Fruit fly (Drosophila melanogaster): ENCODE results near the gene Nmdmc.

The Nmdmc gene

DNA sequence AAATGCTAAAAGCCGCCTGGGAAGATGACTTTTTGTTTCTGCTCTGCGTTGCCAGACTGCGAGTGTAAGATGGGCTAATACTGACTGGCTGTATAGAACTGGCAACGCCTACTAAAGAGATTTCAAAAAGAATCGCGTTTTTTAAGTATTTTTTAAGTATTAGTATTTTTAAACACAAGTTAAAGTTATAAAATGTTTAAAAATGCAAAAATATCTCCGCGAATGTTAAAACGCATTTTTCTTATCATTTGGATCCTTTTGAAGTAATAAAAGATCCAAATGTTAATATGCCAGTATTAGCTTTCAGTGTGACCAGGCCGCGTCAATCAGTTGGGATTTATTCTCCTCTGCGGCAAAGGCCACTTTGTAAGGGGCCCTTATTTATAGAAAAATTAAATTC, 44.2 kb downstream of the Nmdmc start, which contains the start of the genes Prosbeta3 and Iru (continued):
- TF ChIP-seq CG10321 (GFP tag; IDR thresholded peaks at IDR 0.05) (no peak), unpg (GFP tag; optimal IDR thresholded peaks at IDR 0.05) (no peak), ac (GFP tag; optimal IDR thresholded peaks at IDR 0.05) (no peak), CG10543 (GFP tag; optimal IDR thresholded peaks at IDR 0.05) (no peak), Dip2 (GFP tag; IDR thresholded peaks at IDR 0.05) (no peak), en (GFP tag; optimal IDR thresholded peaks at IDR 0.05) (no peak), CG3847 (GFP tag; IDR thresholded peaks at IDR 0.05) (peak; percentile 48; the same call in 1 of the 2 replicates), vvl (GFP tag; IDR thresholded peaks at IDR 0.05) (no peak), Hmr (GFP tag; optimal IDR thresholded peaks at IDR 0.05) (no peak), CG7372 (GFP tag; IDR thresholded peaks at IDR 0.05) (no peak), ab (GFP tag; optimal IDR thresholded peaks at IDR 0.05) (no peak), dpn (GFP tag; optimal IDR thresholded peaks at IDR 0.05) (peak in 1 of 2 experiments; percentile 1), Doc3 (GFP tag; IDR thresholded peaks at IDR 0.05; ENCODE audit: partially characterized antibody) (no peak), salm (tag; optimal IDR thresholded peaks at IDR 0.05) (no peak), CG18476 (GFP tag; optimal IDR thresholded peaks at IDR 0.05) (no peak), CG6689 (GFP tag; IDR thresholded peaks at IDR 0.05) (no peak), peb (GFP tag; IDR thresholded peaks at IDR 0.05) (no peak), D19A (tag; optimal IDR thresholded peaks at IDR 0.05) (no peak), Sox100B (GFP tag; optimal IDR thresholded peaks at IDR 0.05) (no peak), NFAT (GFP tag; IDR thresholded peaks at IDR 0.05) (no peak), Drgx (GFP tag; IDR thresholded peaks at IDR 0.05) (no peak), CG8359 (GFP tag; optimal IDR thresholded peaks at IDR 0.05; ENCODE audit: borderline replicate concordance) (no peak), CG8290 (GFP tag; optimal IDR thresholded peaks at IDR 0.05) (peak; percentile 12), CG8290 (tag; optimal IDR thresholded peaks at IDR 0.05) (no peak), CG9215 (GFP tag; IDR thresholded peaks at IDR 0.05) (no peak), Ets65A (GFP tag) (peak; percentile 45), sc (optimal IDR thresholded peaks at IDR 0.05) (no peak), sc (GFP tag; optimal IDR thresholded peaks at IDR 0.05) (no peak), lilli (GFP tag; optimal IDR thresholded peaks at IDR 0.05) (no peak), corto (GFP tag; optimal IDR thresholded peaks at IDR 0.05) (no peak), Atf3 (GFP tag; optimal IDR thresholded peaks at IDR 0.05) (no peak), CG3163 (GFP tag; optimal IDR thresholded peaks at IDR 0.05) (no peak), Hand (GFP tag; optimal IDR thresholded peaks at IDR 0.05) (no peak), wor (GFP tag; IDR thresholded peaks at IDR 0.05) (no peak), grn (GFP tag; optimal IDR thresholded peaks at IDR 0.05) (no peak), BEAF-32 (GFP tag; optimal IDR thresholded peaks at IDR 0.05) (peak; percentile 51), CG8924 (tag; optimal IDR thresholded peaks at IDR 0.05) (no peak), CG9609 (GFP tag; optimal IDR thresholded peaks at IDR 0.05) (no peak), hb (GFP tag; IDR thresholded peaks at IDR 0.05; ENCODE audit: partially characterized antibody) (no peak), ewg (GFP tag; optimal IDR thresholded peaks at IDR 0.05) (no peak), CG9797 (GFP tag; optimal IDR thresholded peaks at IDR 0.05) (peak; percentile 91), CG5245 (GFP tag; optimal IDR thresholded peaks at IDR 0.05) (no peak), D19B (GFP tag; optimal IDR thresholded peaks at IDR 0.05) (no peak), Awh (GFP tag; IDR thresholded peaks at IDR 0.05) (no peak), rib (GFP tag; IDR thresholded peaks at IDR 0.05) (no peak), zen2 (GFP tag; IDR thresholded peaks at IDR 0.05; ENCODE audit: partially characterized antibody) (no peak), NC2α (GFP tag; optimal IDR thresholded peaks at IDR 0.05) (no peak), CG2120 (GFP tag; optimal IDR thresholded peaks at IDR 0.05) (no peak), HmgZ (tag; optimal IDR thresholded peaks at IDR 0.05) (peak; percentile 59), fd3F (GFP tag; optimal IDR thresholded peaks at IDR 0.05) (no peak), sqz (GFP tag; optimal IDR thresholded peaks at IDR 0.05) (no peak), CG7786 (GFP tag; optimal IDR thresholded peaks at IDR 0.05) (no peak), CG11398 (GFP tag; optimal IDR thresholded peaks at IDR 0.05) (no peak)

Measured in whole organism, embryonic.